Fruit fly (Drosophila melanogaster) whole organism, embryonic: Measurements from ENCODE around the gene anchor.

Experiments
- Awh ChIP-seq: fragments of 200-800 bp; sonication (Bioruptor generic); IDR thresholded peaks from 2 replicates; pipeline ENCODE4, ENCODE4 v1.3.6; 2022; ENCODE audit warnings: missing biosample characterization, missing genetic modification characterization
- Blimp-1 ChIP-seq: fragments of 200-800 bp; sonication (Bioruptor generic); optimal IDR thresholded peaks from 3 replicates; lab custom pipeline; 2018; ENCODE audit warnings: missing biosample characterization, missing genetic modification characterization, mild to moderate bottlenecking, moderate library complexity, missing genetic modification reagents
- BtbVII ChIP-seq: fragments of 200-800 bp; sonication (Bioruptor generic); optimal IDR thresholded peaks from 3 replicates; lab custom pipeline; 2017; ENCODE audit warnings: missing biosample characterization, mild to moderate bottlenecking, missing genetic modification characterization
- C15 ChIP-seq: fragments of 200-800 bp; sonication (Bioruptor generic); IDR thresholded peaks from 3 replicates; pipeline ENCODE4 v1.3.6; 2022; ENCODE audit warnings: missing biosample characterization, missing genetic modification characterization
- CG10959 ChIP-seq: fragments of 200-800 bp; sonication (Bioruptor generic); IDR thresholded peaks from 2 replicates; pipeline ENCODE4 v1.3.6; 2022; ENCODE audit warnings: missing biosample characterization, missing genetic modification characterization
- CG11695 ChIP-seq: fragments of 200-800 bp; sonication (Bioruptor generic); IDR thresholded peaks from 3 replicates; pipeline ENCODE4 v1.3.6; 2022; ENCODE audit warnings: missing biosample characterization, missing genetic modification characterization
- CG13287 ChIP-seq: fragments of 200-800 bp; sonication (Bioruptor generic); IDR thresholded peaks from 2 replicates; pipeline ENCODE4 v1.3.6; 2022; ENCODE audit warnings: missing biosample characterization, missing genetic modification characterization; ENCODE audit not compliant: partially characterized antibody
- CG1529 ChIP-seq: fragments of 200-800 bp; sonication (Bioruptor generic); optimal IDR thresholded peaks from 3 replicates; lab custom pipeline; 2018; ENCODE audit warnings: missing biosample characterization, missing genetic modification characterization
- CG17829 ChIP-seq: fragments of 200-800 bp; optimal IDR thresholded peaks from 2 replicates; lab custom pipeline; 2019; ENCODE audit warnings: missing biosample characterization, mild to moderate bottlenecking, missing genetic modification characterization, moderate library complexity
- CG2129 ChIP-seq: fragments of 200-800 bp; sonication (Bioruptor generic); IDR thresholded peaks from 2 replicates; pipeline ENCODE4 v1.3.6; 2022; ENCODE audit warnings: missing biosample characterization, missing genetic modification characterization; ENCODE audit not compliant: partially characterized antibody
- CG34376 ChIP-seq: fragments of 200-800 bp; sonication (Bioruptor generic); optimal IDR thresholded peaks from 2 replicates; lab custom pipeline; 2018; ENCODE audit warnings: missing biosample characterization, mild to moderate bottlenecking, missing genetic modification characterization
- CG42726 ChIP-seq: fragments of 200-800 bp; sonication (Bioruptor generic); IDR thresholded peaks from 2 replicates; pipeline ENCODE4 v1.3.6; 2022; ENCODE audit warnings: missing biosample characterization, missing genetic modification characterization; ENCODE audit not compliant: partially characterized antibody
- CG4424 ChIP-seq: fragments of 200-800 bp; sonication (Bioruptor generic); optimal IDR thresholded peaks from 3 replicates; lab custom pipeline; 2016; ENCODE audit warnings: missing biosample characterization, missing genetic modification characterization
- CG5180 ChIP-seq: fragments of 200-800 bp; sonication (Bioruptor generic); optimal IDR thresholded peaks from 3 replicates; lab custom pipeline; 2017; ENCODE audit warnings: missing biosample characterization, missing genetic modification characterization, mild to moderate bottlenecking, moderate library complexity, missing genetic modification reagents
- CG6654 ChIP-seq: fragments of 200-800 bp; sonication (Bioruptor generic); optimal IDR thresholded peaks from 2 replicates; lab custom pipeline; 2017; ENCODE audit warnings: missing biosample characterization, mild to moderate bottlenecking, missing genetic modification characterization
- CG6683 ChIP-seq: fragments of 200-800 bp; sonication (Bioruptor generic); optimal IDR thresholded peaks from 2 replicates; lab custom pipeline; 2017; ENCODE audit warnings: missing biosample characterization, mild to moderate bottlenecking, missing genetic modification characterization, missing genetic modification reagents
- CG9817 ChIP-seq: fragments of 200-800 bp; sonication (Bioruptor generic); optimal IDR thresholded peaks from 2 replicates; lab custom pipeline; 2018; ENCODE audit warnings: missing biosample characterization, mild to moderate bottlenecking, missing genetic modification characterization, moderate library complexity
- CG9876 ChIP-seq: fragments of 200-800 bp; sonication (Bioruptor generic); optimal IDR thresholded peaks from 2 replicates; lab custom pipeline; 2016; ENCODE audit warnings: missing biosample characterization, missing genetic modification characterization
- CHES-1-like ChIP-seq: fragments of 200-800 bp; sonication (Bioruptor generic); optimal IDR thresholded peaks from 2 replicates; lab custom pipeline; 2016; ENCODE audit warnings: missing biosample characterization, missing genetic modification characterization
- Doc2 ChIP-seq: fragments of 200-800 bp; sonication (Bioruptor generic); IDR thresholded peaks from 2 replicates; pipeline ENCODE4 v1.3.6; 2022; ENCODE audit warnings: missing biosample characterization, missing genetic modification characterization
- HLH3B ChIP-seq: fragments of 200-800 bp; sonication (Bioruptor generic); IDR thresholded peaks from 2 replicates; pipeline ENCODE4 v1.3.6; 2022; ENCODE audit warnings: missing biosample characterization, missing genetic modification characterization
- Hr51 ChIP-seq, 2 experiments: fragments of 200-800 bp; sonication (Bioruptor generic); optimal IDR thresholded peaks; 2 replicates in 1 of 2; 3 replicates in 1 of 2; lab custom pipeline; 2016 to 2018; ENCODE audit warnings: missing biosample characterization in 2 of 2, missing genetic modification characterization in 2 of 2, mild to moderate bottlenecking in 1 of 2, moderate library complexity in 1 of 2
- Hsf ChIP-seq: fragments of 200-800 bp; sonication (Bioruptor generic); optimal IDR thresholded peaks from 3 replicates; lab custom pipeline; 2016; ENCODE audit warnings: missing biosample characterization, missing genetic modification characterization
- Kr ChIP-seq: fragments of 200-800 bp; sonication (Bioruptor generic); optimal IDR thresholded peaks from 2 replicates; lab custom pipeline; 2017; ENCODE audit warnings: missing biosample characterization, mild to moderate bottlenecking, missing genetic modification characterization
- Mes4 ChIP-seq: fragments of 200-800 bp; sonication (Bioruptor generic); optimal IDR thresholded peaks from 2 replicates; lab custom pipeline; 2016; ENCODE audit warnings: missing biosample characterization, missing genetic modification characterization
- Neu2 ChIP-seq: fragments of 200-800 bp; sonication (Bioruptor generic); optimal IDR thresholded peaks from 3 replicates; lab custom pipeline; 2016; ENCODE audit warnings: missing biosample characterization, missing genetic modification characterization, borderline replicate concordance
- NfI ChIP-seq: fragments of 200-800 bp; sonication (Bioruptor generic); optimal IDR thresholded peaks from 3 replicates; lab custom pipeline; 2018; ENCODE audit warnings: missing biosample characterization, mild to moderate bottlenecking, missing genetic modification characterization, moderate library complexity
- Oaz ChIP-seq: fragments of 200-800 bp; sonication (Bioruptor generic); IDR thresholded peaks from 2 replicates; pipeline ENCODE4 v1.3.6; 2022; ENCODE audit warnings: missing biosample characterization, missing genetic modification characterization
- Rfx ChIP-seq: fragments of 200-800 bp; sonication (Bioruptor generic); IDR thresholded peaks from 2 replicates; pipeline ENCODE4 v1.3.6; 2022; ENCODE audit warnings: missing biosample characterization, missing genetic modification characterization
- Ssrp ChIP-seq: fragments of 200-800 bp; sonication (Bioruptor generic); optimal IDR thresholded peaks from 2 replicates; lab custom pipeline; 2018; ENCODE audit warnings: missing biosample characterization, mild to moderate bottlenecking, missing genetic modification characterization, moderate library complexity
- Usf ChIP-seq: fragments of 200-800 bp; sonication (Bioruptor generic); optimal IDR thresholded peaks from 2 replicates; lab custom pipeline; 2017; ENCODE audit warnings: missing genotype, missing biosample characterization, missing genetic modification characterization
- bigmax ChIP-seq: fragments of 200-800 bp; sonication (Bioruptor generic); optimal IDR thresholded peaks from 2 replicates; lab custom pipeline; 2018; ENCODE audit warnings: missing biosample characterization, mild to moderate bottlenecking, missing genetic modification characterization
- cg ChIP-seq: fragments of 200-800 bp; sonication (Bioruptor generic); optimal IDR thresholded peaks from 3 replicates; lab custom pipeline; 2019; ENCODE audit warnings: missing biosample characterization, mild to moderate bottlenecking, missing genetic modification characterization, moderate library complexity
- chinmo ChIP-seq: fragments of 200-800 bp; sonication (Bioruptor generic); IDR thresholded peaks from 4 replicates; pipeline ENCODE4 v1.3.6; 2022; ENCODE audit warnings: missing biosample characterization, missing genetic modification characterization; ENCODE audit not compliant: partially characterized antibody
- dan ChIP-seq: fragments of 200-800 bp; sonication (Bioruptor generic); IDR thresholded peaks from 2 replicates; pipeline ENCODE4 v1.3.6; 2022; ENCODE audit warnings: missing biosample characterization, missing genetic modification characterization
- eve ChIP-seq, 2 experiments: fragments of >200 bp; optimal IDR thresholded peaks; 2 replicates each; lab custom pipeline; 2017; ENCODE audit warnings: missing biosample characterization in 2 of 2, missing genetic modification characterization in 2 of 2
- eyg ChIP-seq: fragments of 200-800 bp; sonication (Bioruptor generic); optimal IDR thresholded peaks from 3 replicates; lab custom pipeline; 2016; ENCODE audit warnings: missing biosample characterization, missing genetic modification characterization
- fru ChIP-seq: fragments of >200 bp; optimal IDR thresholded peaks from 2 replicates; lab custom pipeline; 2017
- gce ChIP-seq: fragments of 200-800 bp; sonication (Bioruptor generic); IDR thresholded peaks from 3 replicates; pipeline ENCODE4 v1.3.6; 2022; ENCODE audit warnings: missing biosample characterization, missing genetic modification characterization
- grn ChIP-seq: fragments of 200-800 bp; sonication (Bioruptor generic); optimal IDR thresholded peaks from 3 replicates; lab custom pipeline; 2017; ENCODE audit warnings: missing biosample characterization, missing genetic modification characterization
- gt ChIP-seq: fragments of 200-800 bp; sonication (Bioruptor generic); IDR thresholded peaks from 2 replicates; pipeline ENCODE4 v1.3.6; 2022; ENCODE audit warnings: missing biosample characterization, missing genetic modification characterization
- ham ChIP-seq: fragments of 200-800 bp; sonication (Bioruptor generic); IDR thresholded peaks from 2 replicates; pipeline ENCODE4 v1.3.6; 2022; ENCODE audit warnings: missing biosample characterization, missing genetic modification characterization
- ind ChIP-seq: fragments of 200-800 bp; sonication (Bioruptor generic); optimal IDR thresholded peaks from 3 replicates; lab custom pipeline; 2016; ENCODE audit warnings: missing biosample characterization, missing genetic modification characterization
- pfk ChIP-seq: fragments of 200-800 bp; sonication (Bioruptor generic); optimal IDR thresholded peaks from 2 replicates; lab custom pipeline; 2018; ENCODE audit warnings: missing biosample characterization, mild to moderate bottlenecking, missing genetic modification characterization, moderate library complexity
- pita ChIP-seq: fragments of 200-800 bp; sonication (Bioruptor generic); optimal IDR thresholded peaks from 2 replicates; lab custom pipeline; 2017; ENCODE audit warnings: missing biosample characterization, mild to moderate bottlenecking, missing genetic modification characterization
- schlank ChIP-seq: fragments of 200-800 bp; sonication (Bioruptor generic); optimal IDR thresholded peaks from 2 replicates; lab custom pipeline; 2018; ENCODE audit warnings: missing biosample characterization, mild to moderate bottlenecking, missing genetic modification characterization
- sqz ChIP-seq: fragments of 200-800 bp; sonication (Bioruptor generic); optimal IDR thresholded peaks from 3 replicates; lab custom pipeline; 2018; ENCODE audit warnings: missing biosample characterization, mild to moderate bottlenecking, missing genetic modification characterization
- stc ChIP-seq: fragments of 200-800 bp; sonication (Bioruptor generic); IDR thresholded peaks from 2 replicates; pipeline ENCODE4 v1.3.6; 2022; ENCODE audit warnings: missing biosample characterization, missing genetic modification characterization
- tll ChIP-seq, 2 experiments: fragments of 200-800 bp in 1 of 2; fragments of >200 bp in 1 of 2; sonication (Bioruptor generic) in 1 of 2; optimal IDR thresholded peaks; 2 replicates each; lab custom pipeline; 2017 to 2019; ENCODE audit warnings: missing biosample characterization in 2 of 2, missing genetic modification characterization in 2 of 2, mild to moderate bottlenecking in 1 of 2, moderate library complexity in 1 of 2
- vfl ChIP-seq: fragments of 200-800 bp; sonication (Bioruptor generic); optimal IDR thresholded peaks from 2 replicates; lab custom pipeline; 2016; ENCODE audit warnings: missing biosample characterization, missing genetic modification characterization
- zfh1 ChIP-seq: fragments of 200-800 bp; sonication (Bioruptor generic); IDR thresholded peaks from 3 replicates; pipeline ENCODE4 v1.3.6; 2022; ENCODE audit warnings: missing biosample characterization, missing genetic modification characterization

Gene anchor

dm6 chr3L:17621451-17621946, at the start of gene anchor, which contains the start of gene Vps60 (continued):
- TF ChIP-seq BtbVII (GFP tag; lab: Kevin White, UChicago) (peak; percentile 12), CG5180 (GFP tag; lab: Kevin White, UChicago) (no peak), Mes4 (GFP tag; lab: Kevin White, UChicago) (peak; percentile 63), CG1529 (no peak), Hsf (GFP tag; lab: Kevin White, UChicago) (peak; percentile 67), ind (GFP tag; lab: Kevin White, UChicago) (peak; percentile 71), pita (GFP tag; lab: Kevin White, UChicago) (no peak), CG2129 (GFP tag; lab: Robert Waterston, UW) (no peak), tll (GFP tag; optimal IDR thresholded peaks at IDR 0.05; lab: Kevin White, UChicago) (no peak), ham (GFP tag; lab: Robert Waterston, UW) (no peak), Awh (GFP tag; lab: Robert Waterston, UW) (no peak), Hr51 (GFP tag; optimal IDR thresholded peaks at IDR 0.05; lab: Kevin White, UChicago) (peak; percentile 37 to 69), CG13287 (GFP tag; lab: Robert Waterston, UW) (peak; percentile 50; the same call in 1 of the 2 replicates), CG4424 (GFP tag; lab: Kevin White, UChicago) (peak; percentile 62), Usf (no peak), HLH3B (GFP tag; lab: Robert Waterston, UW) (no peak), grn (peak; percentile 7), CG6683 (GFP tag; lab: Kevin White, UChicago) (peak; percentile 35), gt (GFP tag; lab: Robert Waterston, UW) (no peak), Doc2 (GFP tag; lab: Robert Waterston, UW) (no peak), eyg (GFP tag; lab: Kevin White, UChicago) (peak; percentile 64), gce (GFP tag; lab: Robert Waterston, UW) (no peak), C15 (no peak), fru (lab: Kevin White, UChicago) (no peak), CG34376 (GFP tag; lab: Kevin White, UChicago) (no peak), Rfx (GFP tag; lab: Robert Waterston, UW) (0 out of 2 replicates have a peak, but pooled peaks have one; percentile 23), CG9817 (peak; percentile 11), Ssrp (no peak), stc (no peak), sqz (GFP tag; lab: Kevin White, UChicago) (no peak), CG9876 (GFP tag; lab: Kevin White, UChicago) (no peak), CG10959 (GFP tag; lab: Robert Waterston, UW) (no peak), CG42726 (0 out of 2 replicates have a peak, but pooled peaks have one; percentile 18), dan (GFP tag; lab: Robert Waterston, UW) (no peak), CG11695 (GFP tag; lab: Robert Waterston, UW) (no peak), CG6654 (no peak), vfl (GFP tag; lab: Kevin White, UChicago) (peak; percentile 66), pfk (no peak), Oaz (GFP tag; lab: Robert Waterston, UW) (no peak), CHES-1-like (peak; percentile 77), zfh1 (GFP tag; lab: Robert Waterston, UW) (0 out of 3 replicates have a peak, but pooled peaks have one; percentile 39), NfI (GFP tag; lab: Kevin White, UChicago) (peak; percentile 26), cg (GFP tag; lab: Kevin White, UChicago) (no peak), eve (GFP tag; optimal IDR thresholded peaks at IDR 0.05; lab: Kevin White, UChicago) (peak in 1 of 2 experiments; percentile 89), Neu2 (GFP tag; lab: Kevin White, UChicago) (peak; percentile 15), Blimp-1 (GFP tag; lab: Kevin White, UChicago) (peak; percentile 40), schlank (tag; lab: Kevin White, UChicago) (no peak), CG17829 (peak; percentile 48), bigmax (no peak), chinmo (GFP tag; lab: Robert Waterston, UW) (no peak), Kr (GFP tag; lab: Kevin White, UChicago) (no peak)
